Fruit fly (Drosophila melanogaster) whole organism, embryonic: Measurements from ENCODE around the gene Vago.

Experiments
- CG11247 ChIP-seq: fragments of 200-800 bp; sonication (Bioruptor generic); IDR thresholded peaks from 2 replicates; pipeline ENCODE4 v1.3.6; 2022; ENCODE audit warnings: missing biosample characterization, missing genetic modification characterization
- CG11723 ChIP-seq: fragments of 200-800 bp; sonication (Bioruptor generic); optimal IDR thresholded peaks from 2 replicates; lab custom pipeline; 2017; ENCODE audit warnings: missing biosample characterization, mild to moderate bottlenecking, missing genetic modification characterization
- CG13624 ChIP-seq: fragments of 200-800 bp; sonication (Bioruptor generic); optimal IDR thresholded peaks from 2 replicates; lab custom pipeline; 2016; ENCODE audit warnings: missing biosample characterization, missing genetic modification characterization
- CG14014 ChIP-seq: fragments of 200-800 bp; sonication (Bioruptor generic); IDR thresholded peaks from 2 replicates; pipeline ENCODE4 v1.3.6; 2022; ENCODE audit warnings: missing biosample characterization, missing genetic modification characterization
- CG14860 ChIP-seq: fragments of 200-800 bp; sonication (Bioruptor generic); IDR thresholded peaks from 3 replicates; pipeline ENCODE4 v1.3.6; 2022; ENCODE audit warnings: missing biosample characterization, missing genetic modification characterization; ENCODE audit not compliant: partially characterized antibody
- CG1529 ChIP-seq: fragments of 200-800 bp; sonication (Bioruptor generic); optimal IDR thresholded peaks from 3 replicates; lab custom pipeline; 2018; ENCODE audit warnings: missing biosample characterization, missing genetic modification characterization
- CG15696 ChIP-seq: fragments of 200-800 bp; sonication (Bioruptor generic); optimal IDR thresholded peaks from 2 replicates; lab custom pipeline; 2019; ENCODE audit warnings: missing biosample characterization, mild to moderate bottlenecking, missing genetic modification characterization, moderate library complexity
- CG16813 ChIP-seq: fragments of 200-800 bp; sonication (Bioruptor generic); IDR thresholded peaks from 3 replicates; pipeline ENCODE4 v1.3.6; 2022; ENCODE audit warnings: missing biosample characterization, missing genetic modification characterization; ENCODE audit not compliant: partially characterized antibody
- CG16863 ChIP-seq: fragments of 200-800 bp; sonication (Bioruptor generic); optimal IDR thresholded peaks from 3 replicates; lab custom pipeline; 2016; ENCODE audit warnings: missing biosample characterization, missing genetic modification characterization
- CG17186 ChIP-seq: fragments of 200-800 bp; sonication (Bioruptor generic); optimal IDR thresholded peaks from 3 replicates; lab custom pipeline; 2017; ENCODE audit warnings: missing biosample characterization, missing genetic modification reagents, missing genetic modification characterization
- CG2120 ChIP-seq: fragments of 200-800 bp; sonication (Bioruptor generic); optimal IDR thresholded peaks from 3 replicates; lab custom pipeline; 2016; ENCODE audit warnings: missing biosample characterization, missing genetic modification characterization
- CG2199 ChIP-seq: fragments of 200-800 bp; sonication (Bioruptor generic); IDR thresholded peaks from 3 replicates; pipeline ENCODE4 v1.3.6; 2022; ENCODE audit warnings: missing biosample characterization, missing genetic modification characterization
- CG30403 ChIP-seq: fragments of 200-800 bp; sonication (Bioruptor generic); optimal IDR thresholded peaks from 3 replicates; lab custom pipeline; 2016; ENCODE audit warnings: missing biosample characterization, missing genetic modification characterization
- CG31388 ChIP-seq: fragments of 200-800 bp; sonication (Bioruptor generic); optimal IDR thresholded peaks from 2 replicates; lab custom pipeline; 2016; ENCODE audit warnings: missing biosample characterization, missing genetic modification characterization
- CG3281 ChIP-seq: fragments of 200-800 bp; sonication (Bioruptor generic); optimal IDR thresholded peaks from 3 replicates; lab custom pipeline; 2017; ENCODE audit warnings: missing biosample characterization, mild to moderate bottlenecking, missing genetic modification characterization
- CG33213 ChIP-seq: fragments of 200-800 bp; sonication (Bioruptor generic); optimal IDR thresholded peaks from 3 replicates; lab custom pipeline; 2016; ENCODE audit warnings: missing biosample characterization, missing genetic modification characterization
- CG4730 ChIP-seq: fragments of 200-800 bp; sonication (Bioruptor generic); IDR thresholded peaks from 2 replicates; pipeline ENCODE4 v1.3.6; 2022; ENCODE audit warnings: missing biosample characterization, missing genetic modification characterization
- CG4854 ChIP-seq: fragments of 200-800 bp; sonication (Bioruptor generic); optimal IDR thresholded peaks from 2 replicates; lab custom pipeline; 2016; ENCODE audit warnings: missing biosample characterization, missing genetic modification characterization, inconsistent platforms
- CG7556 ChIP-seq: fragments of 200-800 bp; sonication (Bioruptor generic); optimal IDR thresholded peaks from 2 replicates; lab custom pipeline; 2017; ENCODE audit warnings: missing biosample characterization, mild to moderate bottlenecking, missing genetic modification characterization
- CG7928 ChIP-seq: fragments of 200-800 bp; sonication (Bioruptor generic); optimal IDR thresholded peaks from 2 replicates; lab custom pipeline; 2017; ENCODE audit warnings: missing biosample characterization, mild to moderate bottlenecking, missing genetic modification characterization
- CG7963 ChIP-seq: fragments of 200-800 bp; sonication (Bioruptor generic); IDR thresholded peaks from 3 replicates; pipeline ENCODE4 v1.3.6; 2022; ENCODE audit warnings: missing biosample characterization, missing genetic modification characterization; ENCODE audit not compliant: partially characterized antibody
- CG9727 ChIP-seq: fragments of 200-800 bp; sonication (Bioruptor generic); optimal IDR thresholded peaks from 3 replicates; lab custom pipeline; 2017; ENCODE audit warnings: missing biosample characterization, mild to moderate bottlenecking, missing genetic modification characterization
- CG9817 ChIP-seq: fragments of 200-800 bp; sonication (Bioruptor generic); optimal IDR thresholded peaks from 2 replicates; lab custom pipeline; 2018; ENCODE audit warnings: missing biosample characterization, mild to moderate bottlenecking, missing genetic modification characterization, moderate library complexity
- Dfd ChIP-seq, 2 experiments: fragments of >200 bp; optimal IDR thresholded peaks; 2 replicates each; lab custom pipeline; 2017; ENCODE audit warnings: missing biosample characterization in 2 of 2, missing genetic modification characterization in 2 of 2
- E2f2 ChIP-seq: fragments of 200-800 bp; sonication (Bioruptor generic); IDR thresholded peaks from 2 replicates; pipeline ENCODE4 v1.3.6; 2022; ENCODE audit warnings: missing biosample characterization, missing genetic modification characterization
- GATAe ChIP-seq: fragments of 200-800 bp; sonication (Bioruptor generic); conservative IDR thresholded peaks from 2 replicates; pipeline ENCODE4 v1.3.6; 2022; ENCODE audit warnings: missing biosample characterization, missing genetic modification characterization
- H2.0 ChIP-seq: fragments of 200-800 bp; sonication (Bioruptor generic); IDR thresholded peaks from 2 replicates; pipeline ENCODE4 v1.3.6; 2022; ENCODE audit warnings: missing biosample characterization, missing genetic modification characterization
- HLHmδ ChIP-seq: fragments of 200-800 bp; sonication (Bioruptor generic); optimal IDR thresholded peaks from 2 replicates; lab custom pipeline; 2018; ENCODE audit warnings: missing biosample characterization, mild to moderate bottlenecking, missing genetic modification characterization, moderate library complexity
- Optix ChIP-seq: fragments of 200-800 bp; sonication (Bioruptor generic); IDR thresholded peaks from 3 replicates; pipeline ENCODE4 v1.3.6; 2022; ENCODE audit warnings: missing biosample characterization, missing genetic modification characterization
- Six4 ChIP-seq: fragments of 200-800 bp; sonication (Bioruptor generic); optimal IDR thresholded peaks from 2 replicates; lab custom pipeline; 2016; ENCODE audit warnings: missing biosample characterization, missing genetic modification characterization
- Vsx1 ChIP-seq: fragments of 200-800 bp; sonication (Bioruptor generic); optimal IDR thresholded peaks from 2 replicates; lab custom pipeline; 2017; ENCODE audit warnings: missing biosample characterization, mild to moderate bottlenecking, missing genetic modification characterization, missing genetic modification reagents
- al ChIP-seq: fragments of 200-800 bp; sonication (Bioruptor generic); IDR thresholded peaks from 2 replicates; pipeline ENCODE4 v1.3.6; 2022; ENCODE audit warnings: missing biosample characterization, missing genetic modification characterization
- cad ChIP-seq: fragments of >200 bp; optimal IDR thresholded peaks from 2 replicates; lab custom pipeline; 2017; ENCODE audit warnings: missing biosample characterization, missing genetic modification characterization
- caup ChIP-seq: fragments of 200-800 bp; sonication (Bioruptor generic); optimal IDR thresholded peaks from 3 replicates; lab custom pipeline; 2017; ENCODE audit warnings: missing biosample characterization, mild to moderate bottlenecking, missing genetic modification characterization, moderate library complexity; ENCODE audit not compliant: severe bottlenecking
- crp ChIP-seq, 2 experiments: fragments of 200-800 bp; sonication (Bioruptor generic); optimal IDR thresholded peaks; 2 replicates in 1 of 2; 3 replicates in 1 of 2; lab custom pipeline; 2017; ENCODE audit warnings: missing biosample characterization in 2 of 2, missing genetic modification characterization in 2 of 2, mild to moderate bottlenecking in 1 of 2, moderate library complexity in 1 of 2
- dpn ChIP-seq, 2 experiments: fragments of 200-800 bp; sonication (Bioruptor generic); optimal IDR thresholded peaks; 3 replicates each; lab custom pipeline; 2016; ENCODE audit warnings: missing biosample characterization in 2 of 2, missing genetic modification characterization in 2 of 2
- fd64A ChIP-seq: fragments of 200-800 bp; sonication (Bioruptor generic); optimal IDR thresholded peaks from 3 replicates; lab custom pipeline; 2018; ENCODE audit warnings: missing biosample characterization, mild to moderate bottlenecking, missing genetic modification characterization
- h ChIP-seq: fragments of >200 bp; optimal IDR thresholded peaks from 2 replicates; lab custom pipeline; 2017
- lilli ChIP-seq: fragments of 200-800 bp; sonication (Bioruptor generic); optimal IDR thresholded peaks from 3 replicates; lab custom pipeline; 2016; ENCODE audit warnings: missing biosample characterization, missing genetic modification characterization
- maf-S ChIP-seq: fragments of 200-800 bp; sonication (Bioruptor generic); optimal IDR thresholded peaks from 2 replicates; lab custom pipeline; 2016; ENCODE audit warnings: missing biosample characterization, missing genetic modification characterization
- pzg ChIP-seq: fragments of 200-800 bp; sonication (Bioruptor generic); optimal IDR thresholded peaks from 3 replicates; lab custom pipeline; 2018; ENCODE audit warnings: missing biosample characterization, mild to moderate bottlenecking, missing genetic modification characterization, moderate library complexity
- repo ChIP-seq: fragments of 200-800 bp; sonication (Bioruptor generic); optimal IDR thresholded peaks from 2 replicates; lab custom pipeline; 2016; ENCODE audit warnings: missing biosample characterization, missing genetic modification characterization
- rib ChIP-seq: fragments of 200-800 bp; sonication (Bioruptor generic); IDR thresholded peaks from 2 replicates; pipeline ENCODE4 v1.3.6; 2022; ENCODE audit warnings: missing biosample characterization, missing genetic modification characterization
- salm ChIP-seq: fragments of 200-800 bp; sonication (Bioruptor generic); optimal IDR thresholded peaks from 2 replicates; lab custom pipeline; 2018; ENCODE audit warnings: missing biosample characterization, mild to moderate bottlenecking, missing genetic modification characterization
- sens-2 ChIP-seq: fragments of 200-800 bp; sonication (Bioruptor generic); IDR thresholded peaks from 2 replicates; pipeline ENCODE4 v1.3.6; 2022; ENCODE audit warnings: missing biosample characterization, missing genetic modification characterization
- sisA ChIP-seq: fragments of 200-800 bp; sonication (Bioruptor generic); IDR thresholded peaks from 2 replicates; pipeline ENCODE4 v1.3.6; 2022; ENCODE audit warnings: missing biosample characterization, missing genetic modification characterization
- slou ChIP-seq: fragments of 200-800 bp; sonication (Bioruptor generic); optimal IDR thresholded peaks from 3 replicates; lab custom pipeline; 2016; ENCODE audit warnings: missing biosample characterization, missing genetic modification characterization
- sob ChIP-seq: fragments of 200-800 bp; sonication (Bioruptor generic); IDR thresholded peaks from 2 replicates; pipeline ENCODE4 v1.3.6; 2022; ENCODE audit warnings: missing biosample characterization, missing genetic modification characterization
- tup ChIP-seq: fragments of 200-800 bp; sonication (Bioruptor generic); optimal IDR thresholded peaks from 2 replicates; lab custom pipeline; 2016; ENCODE audit warnings: missing biosample characterization, mild to moderate bottlenecking, missing genetic modification characterization, moderate library complexity

The Vago gene

dm6 chrX:11136587-11137512 is 47.8 kb downstream of the Vago start, which contains the start of gene Klp10A (continued):
- TF ChIP-seq Optix, result no peak
- no peak for TF ChIP-seq H2.0 (GFP tag; lab: Robert Waterston, UW)
- no peak for TF ChIP-seq CG14014
- peak; percentile 20 for TF ChIP-seq CG3281 (GFP tag; lab: Kevin White, UChicago)
- TF ChIP-seq E2f2, result peak; percentile 33
- peak; percentile 22 for TF ChIP-seq CG11723 (GFP tag; lab: Kevin White, UChicago)
- no peak for TF ChIP-seq fd64A (GFP tag; lab: Kevin White, UChicago)
- no peak for TF ChIP-seq HLHmδ
- TF ChIP-seq CG11247 (GFP tag; lab: Robert Waterston, UW), result peak; percentile 21; the same call in 1 of the 2 replicates
- TF ChIP-seq tup (GFP tag; lab: Kevin White, UChicago), result no peak
- TF ChIP-seq CG9817 (tag; lab: Kevin White, UChicago), result no peak
- TF ChIP-seq CG7556 (GFP tag; lab: Kevin White, UChicago), result peak; percentile 4
- TF ChIP-seq CG2199 (GFP tag; lab: Robert Waterston, UW), result no peak
- no peak for TF ChIP-seq cad
- no peak for TF ChIP-seq CG15696 (tag; lab: Kevin White, UChicago)
- peak; percentile 36 for TF ChIP-seq CG2120 (GFP tag; lab: Kevin White, UChicago)
- TF ChIP-seq sisA, result 0 out of 2 replicates have a peak, but pooled peaks have one; percentile 13
- no peak for TF ChIP-seq CG16863 (GFP tag; lab: Kevin White, UChicago)
- no peak for TF ChIP-seq repo (GFP tag; lab: Kevin White, UChicago)
- TF ChIP-seq salm (tag; lab: Kevin White, UChicago), result no peak
- no peak for TF ChIP-seq GATAe (GFP tag; lab: Robert Waterston, UW)
- peak; percentile 5 for TF ChIP-seq maf-S (GFP tag; lab: Kevin White, UChicago)
- peak in 1 of 2 experiments; percentile 35 for TF ChIP-seq dpn (GFP tag; optimal IDR thresholded peaks at IDR 0.05; lab: Kevin White, UChicago)
- peak; percentile 28 for TF ChIP-seq lilli
- TF ChIP-seq CG31388, result no peak
- TF ChIP-seq h (lab: Kevin White, UChicago), result no peak
- no peak for TF ChIP-seq al (GFP tag; lab: Robert Waterston, UW)
- TF ChIP-seq slou (GFP tag; lab: Kevin White, UChicago), result no peak
- peak; percentile 2 for TF ChIP-seq CG13624 (GFP tag; lab: Kevin White, UChicago)
- peak in 1 of 2 experiments; percentile 76 for TF ChIP-seq crp (GFP tag; optimal IDR thresholded peaks at IDR 0.05; lab: Kevin White, UChicago)
- TF ChIP-seq CG14860 (GFP tag; lab: Robert Waterston, UW), result no peak
- peak; percentile 33 for TF ChIP-seq CG30403 (GFP tag; lab: Kevin White, UChicago)
- TF ChIP-seq CG7928, result no peak
- TF ChIP-seq pzg, result peak; percentile 24
- no peak for TF ChIP-seq sens-2 (GFP tag; lab: Robert Waterston, UW)
- no peak for TF ChIP-seq CG16813 (GFP tag; lab: Robert Waterston, UW)
- no peak for TF ChIP-seq CG4730 (GFP tag; lab: Robert Waterston, UW)
- peak; percentile 16 for TF ChIP-seq CG9727 (GFP tag; lab: Kevin White, UChicago)
- no peak for TF ChIP-seq rib (GFP tag; lab: Robert Waterston, UW)
- no peak for TF ChIP-seq Six4 (GFP tag; lab: Kevin White, UChicago)
- TF ChIP-seq CG33213, result no peak
- TF ChIP-seq caup (GFP tag; lab: Kevin White, UChicago), result peak; percentile 45
- TF ChIP-seq sob (GFP tag; lab: Robert Waterston, UW), result peak; percentile 43; the same call in 1 of the 2 replicates
- TF ChIP-seq CG4854, result peak; percentile 1
- no peak for TF ChIP-seq Dfd (GFP tag; optimal IDR thresholded peaks at IDR 0.05; lab: Kevin White, UChicago)
- TF ChIP-seq CG17186 (GFP tag; lab: Kevin White, UChicago), result peak; percentile 47
- no peak for TF ChIP-seq Vsx1 (GFP tag; lab: Kevin White, UChicago)
- TF ChIP-seq CG7963, result no peak
- TF ChIP-seq CG1529 (GFP tag; lab: Kevin White, UChicago), result no peak
